Fruit fly (Drosophila melanogaster) whole organism, embryonic: ENCODE results near the gene CG13796.

Experiments
- Asciz ChIP-seq: fragments of 200-800 bp; sonication (Bioruptor generic); optimal IDR thresholded peaks from 2 replicates; lab custom pipeline; 2017; ENCODE audit warnings: missing biosample characterization, mild to moderate bottlenecking, missing genetic modification characterization, missing genetic modification reagents
- B-H2 ChIP-seq: fragments of 200-800 bp; sonication (Bioruptor generic); optimal IDR thresholded peaks from 2 replicates; lab custom pipeline; 2018; ENCODE audit warnings: missing biosample characterization, mild to moderate bottlenecking, missing genetic modification characterization
- CG10366 ChIP-seq: fragments of 200-800 bp; sonication (Bioruptor generic); IDR thresholded peaks from 2 replicates; pipeline ENCODE4 v1.3.6; 2022; ENCODE audit warnings: missing biosample characterization, missing genetic modification characterization
- CG13775 ChIP-seq: fragments of 200-800 bp; sonication (Bioruptor generic); optimal IDR thresholded peaks from 3 replicates; lab custom pipeline; 2017; ENCODE audit warnings: missing biosample characterization, mild to moderate bottlenecking, missing genetic modification characterization
- CG14050 ChIP-seq: fragments of 200-800 bp; sonication (Bioruptor generic); IDR thresholded peaks from 3 replicates; pipeline ENCODE4 v1.3.6; 2022; ENCODE audit warnings: missing biosample characterization, missing genetic modification characterization
- CG14441 ChIP-seq: fragments of 200-800 bp; sonication (Bioruptor generic); IDR thresholded peaks from 2 replicates; pipeline ENCODE4 v1.3.6; 2022; ENCODE audit warnings: missing biosample characterization, missing genetic modification characterization
- CG16779 ChIP-seq: fragments of 200-800 bp; sonication (Bioruptor generic); IDR thresholded peaks from 2 replicates; pipeline ENCODE4 v1.3.6; 2022; ENCODE audit warnings: missing biosample characterization, missing genetic modification characterization
- CG16815 ChIP-seq: fragments of 200-800 bp; sonication (Bioruptor generic); optimal IDR thresholded peaks from 3 replicates; lab custom pipeline; 2017; ENCODE audit warnings: missing biosample characterization, mild to moderate bottlenecking, missing genetic modification characterization
- CG17385 ChIP-seq: fragments of 200-800 bp; sonication (Bioruptor generic); optimal IDR thresholded peaks from 3 replicates; lab custom pipeline; 2018; ENCODE audit warnings: missing biosample characterization, mild to moderate bottlenecking, missing genetic modification characterization
- CG17568 ChIP-seq: fragments of 200-800 bp; sonication (Bioruptor generic); optimal IDR thresholded peaks from 2 replicates; lab custom pipeline; 2018; ENCODE audit warnings: missing biosample characterization, mild to moderate bottlenecking, missing genetic modification characterization, moderate library complexity
- CG2116 ChIP-seq: fragments of 200-800 bp; sonication (Bioruptor generic); optimal IDR thresholded peaks from 3 replicates; lab custom pipeline; 2018; ENCODE audit warnings: missing biosample characterization, mild to moderate bottlenecking, missing genetic modification characterization
- CG4328 ChIP-seq: fragments of 200-800 bp; sonication (Bioruptor generic); optimal IDR thresholded peaks from 3 replicates; lab custom pipeline; 2017; ENCODE audit warnings: missing biosample characterization, missing genetic modification reagents, missing genetic modification characterization
- CG5953 ChIP-seq: fragments of 200-800 bp; sonication (Bioruptor generic); IDR thresholded peaks from 2 replicates; pipeline ENCODE4 v1.3.6; 2022; ENCODE audit warnings: missing biosample characterization, missing genetic modification characterization
- CG7556 ChIP-seq: fragments of 200-800 bp; sonication (Bioruptor generic); optimal IDR thresholded peaks from 2 replicates; lab custom pipeline; 2017; ENCODE audit warnings: missing biosample characterization, mild to moderate bottlenecking, missing genetic modification characterization
- CG7745 ChIP-seq: fragments of 200-800 bp; sonication (Bioruptor generic); optimal IDR thresholded peaks from 2 replicates; lab custom pipeline; 2018; ENCODE audit warnings: missing biosample characterization, mild to moderate bottlenecking, missing genetic modification characterization, moderate library complexity
- CG8944 ChIP-seq: fragments of 200-800 bp; sonication (Bioruptor generic); optimal IDR thresholded peaks from 3 replicates; lab custom pipeline; 2016; ENCODE audit warnings: missing biosample characterization, missing genetic modification characterization
- CG9437 ChIP-seq: fragments of 200-800 bp; sonication (Bioruptor generic); optimal IDR thresholded peaks from 2 replicates; lab custom pipeline; 2018; ENCODE audit warnings: missing biosample characterization, mild to moderate bottlenecking, missing genetic modification characterization
- CG9797 ChIP-seq: fragments of 200-800 bp; sonication (Bioruptor generic); optimal IDR thresholded peaks from 3 replicates; lab custom pipeline; 2018; ENCODE audit warnings: missing biosample characterization, mild to moderate bottlenecking, missing genetic modification characterization
- Dad ChIP-seq: fragments of 200-800 bp; sonication (Bioruptor generic); optimal IDR thresholded peaks from 3 replicates; lab custom pipeline; 2016; ENCODE audit warnings: missing biosample characterization, missing genetic modification characterization
- Deaf1 ChIP-seq: fragments of 200-800 bp; optimal IDR thresholded peaks from 3 replicates; lab custom pipeline; 2019; ENCODE audit warnings: missing biosample characterization, mild to moderate bottlenecking, missing genetic modification characterization, moderate library complexity
- Dfd ChIP-seq, 2 experiments: fragments of >200 bp; optimal IDR thresholded peaks; 2 replicates each; lab custom pipeline; 2017; ENCODE audit warnings: missing biosample characterization in 2 of 2, missing genetic modification characterization in 2 of 2
- Doc3 ChIP-seq: fragments of 200-800 bp; sonication (Bioruptor generic); IDR thresholded peaks from 3 replicates; pipeline ENCODE4 v1.3.6; 2022; ENCODE audit warnings: missing biosample characterization, missing genetic modification characterization; ENCODE audit not compliant: partially characterized antibody
- H15 ChIP-seq: fragments of 200-800 bp; sonication (Bioruptor generic); IDR thresholded peaks from 3 replicates; pipeline ENCODE4 v1.3.6; 2022; ENCODE audit warnings: missing biosample characterization, missing genetic modification characterization
- Myb ChIP-seq: fragments of 200-800 bp; sonication (Bioruptor generic); optimal IDR thresholded peaks from 2 replicates; lab custom pipeline; 2016; ENCODE audit warnings: missing biosample characterization, missing genetic modification characterization
- Oaz ChIP-seq: fragments of 200-800 bp; sonication (Bioruptor generic); IDR thresholded peaks from 2 replicates; pipeline ENCODE4 v1.3.6; 2022; ENCODE audit warnings: missing biosample characterization, missing genetic modification characterization
- Oli ChIP-seq: fragments of 200-800 bp; sonication (Bioruptor generic); optimal IDR thresholded peaks from 2 replicates; lab custom pipeline; 2018; ENCODE audit warnings: missing biosample characterization, mild to moderate bottlenecking, missing genetic modification characterization, moderate library complexity
- Optix ChIP-seq: fragments of 200-800 bp; sonication (Bioruptor generic); IDR thresholded peaks from 3 replicates; pipeline ENCODE4 v1.3.6; 2022; ENCODE audit warnings: missing biosample characterization, missing genetic modification characterization
- PHDP ChIP-seq: fragments of 200-800 bp; sonication (Bioruptor generic); optimal IDR thresholded peaks from 3 replicates; lab custom pipeline; 2018; ENCODE audit warnings: missing biosample characterization, mild to moderate bottlenecking, missing genetic modification characterization, moderate library complexity
- Sox102F ChIP-seq: fragments of 200-800 bp; sonication (Bioruptor generic); optimal IDR thresholded peaks from 2 replicates; lab custom pipeline; 2018; ENCODE audit warnings: missing biosample characterization, mild to moderate bottlenecking, missing genetic modification characterization, moderate library complexity
- Sry-β ChIP-seq: fragments of 200-800 bp; sonication (Bioruptor generic); optimal IDR thresholded peaks from 2 replicates; lab custom pipeline; 2018; ENCODE audit warnings: missing biosample characterization, mild to moderate bottlenecking, missing genetic modification characterization, moderate library complexity
- Stat92E ChIP-seq, 3 experiments: fragments of >200 bp in 2 of 3; fragments of 200-800 bp in 1 of 3; sonication (Bioruptor generic) in 1 of 3; optimal IDR thresholded peaks; 2 replicates each; lab custom pipeline; 2017 to 2019; ENCODE audit warnings: missing biosample characterization in 3 of 3, missing genetic modification characterization in 3 of 3, mild to moderate bottlenecking in 1 of 3, moderate library complexity in 1 of 3
- ac ChIP-seq: fragments of 200-800 bp; sonication (Bioruptor generic); optimal IDR thresholded peaks from 3 replicates; lab custom pipeline; 2017; ENCODE audit warnings: missing biosample characterization, mild to moderate bottlenecking, missing genetic modification characterization
- ato ChIP-seq: fragments of 200-800 bp; sonication (Bioruptor generic); IDR thresholded peaks from 2 replicates; pipeline ENCODE4 v1.3.6; 2022; ENCODE audit warnings: missing biosample characterization, missing genetic modification characterization; ENCODE audit not compliant: partially characterized antibody
- bowl ChIP-seq: fragments of 200-800 bp; sonication (Bioruptor generic); IDR thresholded peaks from 2 replicates; pipeline ENCODE4 v1.3.6; 2022; ENCODE audit warnings: missing biosample characterization, missing genetic modification characterization
- chm ChIP-seq: fragments of 200-800 bp; sonication (Bioruptor generic); IDR thresholded peaks from 2 replicates; pipeline ENCODE4 v1.3.6; 2022; ENCODE audit warnings: missing biosample characterization, missing genetic modification characterization
- ems ChIP-seq: fragments of 200-800 bp; sonication (Bioruptor generic); optimal IDR thresholded peaks from 3 replicates; lab custom pipeline; 2016; ENCODE audit warnings: missing biosample characterization, missing genetic modification characterization
- fd3F ChIP-seq: fragments of 200-800 bp; sonication (Bioruptor generic); optimal IDR thresholded peaks from 2 replicates; lab custom pipeline; 2018; ENCODE audit warnings: missing biosample characterization, mild to moderate bottlenecking, missing genetic modification characterization, moderate library complexity
- gfzf ChIP-seq: fragments of 200-800 bp; sonication (Bioruptor generic); optimal IDR thresholded peaks from 2 replicates; lab custom pipeline; 2016; ENCODE audit warnings: missing biosample characterization, mild to moderate bottlenecking, missing genetic modification characterization, moderate library complexity
- jigr1 ChIP-seq: fragments of 200-800 bp; sonication (Bioruptor generic); IDR thresholded peaks from 3 replicates; pipeline ENCODE4 v1.3.6; 2022; ENCODE audit warnings: missing biosample characterization, missing genetic modification characterization
- kay ChIP-seq: fragments of 200-800 bp; sonication (Bioruptor generic); optimal IDR thresholded peaks from 2 replicates; lab custom pipeline; 2016; ENCODE audit warnings: missing biosample characterization, missing genetic modification characterization
- maf-S ChIP-seq: fragments of 200-800 bp; sonication (Bioruptor generic); optimal IDR thresholded peaks from 2 replicates; lab custom pipeline; 2016; ENCODE audit warnings: missing biosample characterization, missing genetic modification characterization
- pho ChIP-seq: fragments of 200-800 bp; sonication (Bioruptor generic); optimal IDR thresholded peaks from 2 replicates; lab custom pipeline; 2016; ENCODE audit warnings: missing biosample characterization, missing genetic modification characterization
- pnt ChIP-seq: fragments of 200-800 bp; sonication (Bioruptor generic); optimal IDR thresholded peaks from 3 replicates; lab custom pipeline; 2016; ENCODE audit warnings: missing biosample characterization, missing genetic modification characterization
- ranshi ChIP-seq: fragments of 200-800 bp; sonication (Bioruptor generic); IDR thresholded peaks from 2 replicates; pipeline ENCODE4 v1.3.6; 2022; ENCODE audit warnings: missing biosample characterization, missing genetic modification characterization
- rib ChIP-seq: fragments of 200-800 bp; sonication (Bioruptor generic); IDR thresholded peaks from 2 replicates; pipeline ENCODE4 v1.3.6; 2022; ENCODE audit warnings: missing biosample characterization, missing genetic modification characterization
- scrt ChIP-seq: fragments of 200-800 bp; sonication (Bioruptor generic); optimal IDR thresholded peaks from 2 replicates; lab custom pipeline; 2018; ENCODE audit warnings: missing biosample characterization, mild to moderate bottlenecking, missing genetic modification characterization, moderate library complexity
- shn ChIP-seq: fragments of 200-800 bp; sonication (Bioruptor generic); optimal IDR thresholded peaks from 3 replicates; lab custom pipeline; 2016; ENCODE audit warnings: missing biosample characterization, missing genetic modification characterization
- slbo ChIP-seq: fragments of 200-800 bp; sonication (Bioruptor generic); IDR thresholded peaks from 2 replicates; pipeline ENCODE4 v1.3.6; 2022; ENCODE audit warnings: missing biosample characterization, missing genetic modification characterization
- slou ChIP-seq: fragments of 200-800 bp; sonication (Bioruptor generic); optimal IDR thresholded peaks from 3 replicates; lab custom pipeline; 2016; ENCODE audit warnings: missing biosample characterization, missing genetic modification characterization
- sna ChIP-seq: fragments of 200-800 bp; sonication (Bioruptor generic); IDR thresholded peaks from 2 replicates; pipeline ENCODE4 v1.3.6; 2022; ENCODE audit warnings: missing biosample characterization, missing genetic modification characterization; ENCODE audit not compliant: partially characterized antibody
- toy ChIP-seq: fragments of 200-800 bp; sonication (Bioruptor generic); IDR thresholded peaks from 2 replicates; pipeline ENCODE4 v1.3.6; 2022; ENCODE audit warnings: missing biosample characterization, missing genetic modification characterization
- wek ChIP-seq: fragments of 200-800 bp; sonication (Bioruptor generic); optimal IDR thresholded peaks from 3 replicates; lab custom pipeline; 2018; ENCODE audit warnings: missing biosample characterization, mild to moderate bottlenecking, missing genetic modification characterization, moderate library complexity

The CG13796 gene

dm6 chr2L:7771891-7772290 lies 39.4 kb upstream of the CG13796 start (continued):
- TF ChIP-seq jigr1 (no peak), CG7556 (GFP tag; lab: Kevin White, UChicago) (no peak), gfzf (GFP tag; lab: Kevin White, UChicago) (no peak), sna (no peak), ac (GFP tag; lab: Kevin White, UChicago) (no peak), shn (GFP tag; lab: Kevin White, UChicago) (no peak), Dad (no peak), toy (GFP tag; lab: Robert Waterston, UW) (no peak), H15 (GFP tag; lab: Robert Waterston, UW) (no peak), Doc3 (GFP tag; lab: Robert Waterston, UW) (no peak), CG16815 (GFP tag; lab: Kevin White, UChicago) (no peak), fd3F (GFP tag; lab: Kevin White, UChicago) (no peak), CG13775 (GFP tag; lab: Kevin White, UChicago) (no peak), kay (GFP tag; lab: Kevin White, UChicago) (no peak), slbo (peak; percentile 39), CG17568 (GFP tag; lab: Kevin White, UChicago) (peak; percentile 60), CG4328 (no peak), Sry-β (GFP tag; lab: Kevin White, UChicago) (no peak), chm (no peak), rib (no peak), B-H2 (GFP tag; lab: Kevin White, UChicago) (no peak), bowl (GFP tag; lab: Robert Waterston, UW) (0 out of 2 replicates have a peak, but pooled peaks have one; percentile 36), Dfd (GFP tag; optimal IDR thresholded peaks at IDR 0.05; lab: Kevin White, UChicago) (no peak), CG2116 (GFP tag; lab: Kevin White, UChicago) (no peak), CG8944 (GFP tag; lab: Kevin White, UChicago) (no peak), ranshi (GFP tag; lab: Robert Waterston, UW) (no peak), CG7745 (no peak), CG9437 (GFP tag; lab: Kevin White, UChicago) (no peak), pnt (GFP tag; lab: Kevin White, UChicago) (no peak), Optix (GFP tag; lab: Robert Waterston, UW) (0 out of 3 replicates have a peak, but pooled peaks have one; percentile 12), CG9797 (GFP tag; lab: Kevin White, UChicago) (no peak), CG10366 (GFP tag; lab: Robert Waterston, UW) (no peak)

DNA sequence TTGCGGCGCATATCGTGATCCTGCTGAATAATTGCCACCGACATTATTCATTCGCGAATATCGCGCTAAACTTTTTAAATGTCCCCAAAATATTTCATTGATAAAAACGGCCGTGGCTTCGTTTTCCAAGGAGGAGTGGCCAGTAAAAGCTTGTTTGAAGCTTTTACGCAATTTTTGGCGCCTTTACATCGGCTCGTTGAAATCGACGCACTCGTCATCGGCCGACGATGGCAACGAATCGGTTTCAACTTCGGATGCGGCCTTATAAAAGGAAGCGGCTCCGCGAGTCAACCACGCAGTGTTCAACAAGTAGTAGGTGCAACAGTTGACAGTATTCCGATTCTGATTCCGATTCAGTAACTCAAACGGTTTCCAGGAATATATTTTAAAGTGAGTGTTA lies 34.9 kb upstream of the CG13796 start, which contains the start of gene CG7191:
CG7191 (plus strand) TSS at position 301 of the 400 bp plus-strand sequence.
- TF ChIP-seq Asciz (no peak), CG17385 (GFP tag; lab: Kevin White, UChicago) (no peak), Sox102F (GFP tag; lab: Kevin White, UChicago) (no peak), ato (GFP tag; lab: Robert Waterston, UW) (no peak), ems (no peak), wek (no peak), Deaf1 (tag; lab: Kevin White, UChicago) (peak; percentile 90), scrt (GFP tag; lab: Kevin White, UChicago) (peak; percentile 83), maf-S (GFP tag; lab: Kevin White, UChicago) (no peak), CG5953 (no peak), Oaz (GFP tag; lab: Robert Waterston, UW) (no peak), pho (GFP tag; lab: Kevin White, UChicago) (no peak), CG14050 (GFP tag; lab: Robert Waterston, UW) (no peak), PHDP (tag; lab: Kevin White, UChicago) (no peak), Myb (no peak), CG9437 (GFP tag; lab: Kevin White, UChicago) (no peak), Stat92E (GFP tag; optimal IDR thresholded peaks at IDR 0.05; lab: Kevin White, UChicago) (no peak), slou (GFP tag; lab: Kevin White, UChicago) (no peak), CG16779 (GFP tag; lab: Robert Waterston, UW) (no peak), shn (GFP tag; lab: Kevin White, UChicago) (no peak), Oli (tag; lab: Kevin White, UChicago) (no peak), CG14441 (no peak), ac (GFP tag; lab: Kevin White, UChicago) (no peak)
